Worm (Caenorhabditis elegans): ENCODE results near the gene K04G7.1.
A peak's percentile ranks its signal among the peaks of the same experiment; 100 is the strongest.

K04G7.1 gene

DNA sequence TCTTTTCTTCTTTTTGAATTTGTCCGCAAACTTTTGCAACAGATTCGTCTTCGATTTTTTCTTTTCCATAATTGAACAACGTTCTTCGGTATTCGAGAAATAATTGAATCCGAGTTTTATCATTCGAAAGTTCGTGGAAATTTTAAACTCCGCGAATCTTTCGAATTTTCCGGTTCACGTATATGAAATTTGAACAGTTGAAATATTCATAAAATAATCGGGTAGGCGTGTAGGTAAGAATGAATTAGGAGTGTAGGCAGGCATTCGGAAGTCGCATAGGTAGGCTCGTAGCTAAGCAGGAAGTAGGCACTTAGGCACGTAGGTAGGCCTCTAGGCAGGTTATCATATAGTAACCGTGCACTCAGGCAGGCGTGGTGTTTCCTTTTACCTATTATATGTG is 24.3 kb upstream of the K04G7.1 start, which contains the start of gene B0280.11:
Gene B0280.11 (minus strand): TSS at position 101 of the 400 bp plus-strand sequence.
- TF ChIP-seq fkh-2 (tag; optimal IDR thresholded peaks at IDR 0.05) (no peak), jun-1 (tag; optimal IDR thresholded peaks at IDR 0.05) (no peak), lsy-12 (tag; optimal IDR thresholded peaks at IDR 0.05) (no peak), hmg-11 (tag; optimal IDR thresholded peaks at IDR 0.05) (no peak), nhr-28 (tag; optimal IDR thresholded peaks at IDR 0.05) (no peak), elt-1 (tag; optimal IDR thresholded peaks at IDR 0.05) (no peak), nhr-11 (tag; optimal IDR thresholded peaks at IDR 0.05) (no peak), elt-2 (tag; optimal IDR thresholded peaks at IDR 0.05) (no peak), pqm-1 (tag; optimal IDR thresholded peaks at IDR 0.05) (no peak), nhr-67 (tag; optimal IDR thresholded peaks at IDR 0.05) (no peak), R02D3.7 (tag; optimal IDR thresholded peaks at IDR 0.05) (no peak), lin-15B (tag; optimal IDR thresholded peaks at IDR 0.05) (no peak), lin-39 (tag; optimal IDR thresholded peaks at IDR 0.05) (no peak)

DNA sequence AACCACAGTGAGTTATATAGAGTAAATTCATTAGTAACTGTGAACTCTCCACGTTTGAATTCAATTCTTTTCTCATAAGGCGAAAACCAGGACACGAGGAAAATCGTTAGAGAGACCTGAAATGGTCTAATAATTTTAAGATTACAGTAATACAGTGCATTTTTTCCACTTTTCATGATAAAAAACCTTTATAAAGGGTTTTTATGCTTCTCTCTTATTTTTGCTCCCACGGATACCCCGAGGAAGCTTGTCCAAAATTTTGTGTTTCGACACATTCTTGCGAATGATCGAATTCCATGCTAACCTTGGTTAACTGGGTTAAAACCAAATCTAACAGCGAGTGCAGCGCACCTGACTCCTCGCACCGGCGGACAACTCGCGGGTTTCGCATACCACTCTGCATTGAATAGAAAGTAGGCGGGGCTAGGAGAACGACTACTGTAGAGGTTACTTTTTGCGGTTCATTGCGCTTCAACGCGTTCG is 22.2 kb upstream of the K04G7.1 start:
- TF ChIP-seq R02D3.7 (tag; optimal IDR thresholded peaks at IDR 0.05) (peak; percentile 31), snpc-4 (tag; optimal IDR thresholded peaks at IDR 0.05) (peak; percentile 96), ama-1 (optimal IDR thresholded peaks at IDR 0.05) (peak; percentile 25), tbx-2 (tag; optimal IDR thresholded peaks at IDR 0.05) (peak; percentile 11), nhr-25 (tag; optimal IDR thresholded peaks at IDR 0.05) (peak; percentile 70), elt-2 (tag; optimal IDR thresholded peaks at IDR 0.05) (peak; percentile 17), fkh-2 (tag; optimal IDR thresholded peaks at IDR 0.05) (no peak), hmg-11 (tag; optimal IDR thresholded peaks at IDR 0.05) (no peak), nhr-43 (tag; optimal IDR thresholded peaks at IDR 0.05; ENCODE audit: poor library complexity, severe bottlenecking) (peak; percentile 43), pqm-1 (tag; optimal IDR thresholded peaks at IDR 0.05) (peak; percentile 4), skn-1 (tag; optimal IDR thresholded peaks at IDR 0.05) (no peak), nhr-237 (tag; optimal IDR thresholded peaks at IDR 0.05) (no peak), nfya-1 (tag; optimal IDR thresholded peaks at IDR 0.05; ENCODE audit: insufficient read depth) (peak; percentile 72), lsy-12 (tag; optimal IDR thresholded peaks at IDR 0.05) (peak; percentile 20)

DNA sequence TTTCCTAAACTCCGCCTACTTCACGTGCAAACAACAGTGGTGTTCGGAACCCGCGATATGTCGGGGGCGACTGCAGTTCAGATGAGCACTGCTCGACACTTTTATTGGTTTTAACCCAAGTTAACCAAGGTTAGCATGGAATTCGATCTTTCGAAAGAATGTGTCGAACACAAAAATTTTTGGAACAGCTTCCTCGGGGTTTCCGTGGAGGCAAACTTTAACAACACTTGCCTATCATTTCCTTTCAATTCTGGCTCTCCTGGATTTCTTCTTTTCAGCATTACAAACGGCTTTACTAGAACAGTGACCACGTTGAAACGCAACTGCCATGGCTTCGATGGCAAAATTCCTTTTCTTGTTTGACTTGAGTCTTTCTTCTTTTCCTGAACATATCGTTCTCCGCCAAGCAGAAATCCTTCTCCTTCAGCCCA is 21.2 kb upstream of the K04G7.1 start:
- TF ChIP-seq ztf-4 (tag; optimal IDR thresholded peaks at IDR 0.05) = no peak
- TF ChIP-seq sea-2 (GFP tag; optimal IDR thresholded peaks at IDR 0.05) = no peak
- TF ChIP-seq ceh-28 (tag; optimal IDR thresholded peaks at IDR 0.05) = peak; percentile 42
- no peak for TF ChIP-seq hmg-11 (tag; optimal IDR thresholded peaks at IDR 0.05)
- TF ChIP-seq fkh-2 (tag; optimal IDR thresholded peaks at IDR 0.05) = no peak
- no peak for TF ChIP-seq nhr-67 (tag; optimal IDR thresholded peaks at IDR 0.05)
- TF ChIP-seq skn-1 (tag; optimal IDR thresholded peaks at IDR 0.05) = peak; percentile 36
- peak; percentile 91 for TF ChIP-seq ama-1 (optimal IDR thresholded peaks at IDR 0.05)
- no peak for TF ChIP-seq mml-1 (tag; optimal IDR thresholded peaks at IDR 0.05)
- TF ChIP-seq snpc-4 (tag; optimal IDR thresholded peaks at IDR 0.05) = peak; percentile 98
- no peak for TF ChIP-seq tbx-2 (tag; optimal IDR thresholded peaks at IDR 0.05)
- peak; percentile 8 for TF ChIP-seq lin-15B (tag; optimal IDR thresholded peaks at IDR 0.05)
- no peak for TF ChIP-seq elt-1 (tag; optimal IDR thresholded peaks at IDR 0.05)
- no peak for TF ChIP-seq nhr-43 (tag; optimal IDR thresholded peaks at IDR 0.05; ENCODE audit: poor library complexity, severe bottlenecking)
- no peak for TF ChIP-seq nhr-25 (tag; optimal IDR thresholded peaks at IDR 0.05)
- no peak for TF ChIP-seq ceh-9 (tag; optimal IDR thresholded peaks at IDR 0.05)
- no peak for TF ChIP-seq nhr-11 (tag; optimal IDR thresholded peaks at IDR 0.05)
- TF ChIP-seq R02D3.7 (tag; optimal IDR thresholded peaks at IDR 0.05) = peak; percentile 31
- no peak for TF ChIP-seq nhr-237 (tag; optimal IDR thresholded peaks at IDR 0.05)
- TF ChIP-seq lin-39 (tag; optimal IDR thresholded peaks at IDR 0.05) = no peak
- TF ChIP-seq pqm-1 (tag; optimal IDR thresholded peaks at IDR 0.05) = peak; percentile 62
- no peak for TF ChIP-seq ceh-16 (tag; optimal IDR thresholded peaks at IDR 0.05)
- TF ChIP-seq nhr-77 (tag; optimal IDR thresholded peaks at IDR 0.05) = peak; percentile 62
- TF ChIP-seq pha-4 (tag; optimal IDR thresholded peaks at IDR 0.05) = peak; percentile 51
- peak; percentile 55 for TF ChIP-seq lsy-12 (tag; optimal IDR thresholded peaks at IDR 0.05)
- no peak for TF ChIP-seq nhr-28 (tag; optimal IDR thresholded peaks at IDR 0.05)
- TF ChIP-seq ZK546.5 (tag; optimal IDR thresholded peaks at IDR 0.05) = no peak
- peak; percentile 80 for TF ChIP-seq elt-2 (tag; optimal IDR thresholded peaks at IDR 0.05)
- no peak for TF ChIP-seq nhr-76 (tag; optimal IDR thresholded peaks at IDR 0.05)
- TF ChIP-seq nhr-12 (tag; optimal IDR thresholded peaks at IDR 0.05) = no peak
- TF ChIP-seq ztf-11 (tag; optimal IDR thresholded peaks at IDR 0.05) = no peak
- no peak for TF ChIP-seq zag-1 (tag; optimal IDR thresholded peaks at IDR 0.05)
- no peak for TF ChIP-seq fos-1 (tag; optimal IDR thresholded peaks at IDR 0.05)
- peak; percentile 78 for TF ChIP-seq egl-27 (tag; optimal IDR thresholded peaks at IDR 0.05)
- TF ChIP-seq unc-62 (GFP tag; optimal IDR thresholded peaks at IDR 0.05) = no peak
- TF ChIP-seq elt-3 (tag; optimal IDR thresholded peaks at IDR 0.05) = peak in 1 of 3 experiments; percentile 3
- TF ChIP-seq nfya-1 (tag; optimal IDR thresholded peaks at IDR 0.05; ENCODE audit: insufficient read depth) = peak; percentile 61
- TF ChIP-seq ceh-82 (tag; optimal IDR thresholded peaks at IDR 0.05) = no peak
- no peak for TF ChIP-seq eor-1 (tag; optimal IDR thresholded peaks at IDR 0.05)
- TF ChIP-seq mdl-1 (tag; optimal IDR thresholded peaks at IDR 0.05) = no peak
- no peak for TF ChIP-seq unc-39 (tag; optimal IDR thresholded peaks at IDR 0.05)
- no peak for TF ChIP-seq nhr-23 (tag; optimal IDR thresholded peaks at IDR 0.05)
- TF ChIP-seq egl-5 (tag; optimal IDR thresholded peaks at IDR 0.05) = no peak
